Fruit fly (Drosophila melanogaster) S2 (cell line): ENCODE measurements around the gene CG11317.

Experiments used
- CG8478 ChIP-seq: fragments of >200 bp; optimal IDR thresholded peaks from 2 replicates; lab custom pipeline; 2018
- CTCF ChIP-seq, 2 experiments: fragments of >200 bp; optimal IDR thresholded peaks; 2 replicates each; lab custom pipeline; 2018

The CG11317 gene

dm6 chr3R:31097221-31097620, at the start of gene CG11317:
Gene CG11317 (minus strand): TSS chr3R:31097321.
- no peak for TF ChIP-seq CG8478
- no peak for TF ChIP-seq CTCF (optimal IDR thresholded peaks at IDR 0.05; lab: Kevin White, UChicago)

DNA sequence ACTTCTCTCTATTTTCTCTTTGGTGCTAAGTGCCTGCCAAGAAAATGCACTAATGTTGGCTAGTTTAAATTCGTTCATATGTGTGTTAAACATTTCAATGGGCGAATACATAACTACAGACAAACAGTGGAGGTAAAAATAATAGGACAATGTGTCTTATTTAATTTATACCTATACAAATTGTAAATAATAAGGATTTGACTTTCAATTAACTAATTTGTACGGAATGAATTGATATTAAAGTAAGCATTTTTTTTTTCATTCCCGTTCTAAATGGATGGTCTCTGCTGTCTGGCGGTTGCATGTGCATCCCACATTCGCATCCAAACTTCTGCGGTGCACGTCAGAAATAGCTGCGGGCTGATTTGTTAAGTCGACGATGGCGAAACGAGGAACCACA, 49.8 kb upstream of the CG11317 start:
- TF ChIP-seq CG8478 (no peak), CTCF (optimal IDR thresholded peaks at IDR 0.05; lab: Kevin White, UChicago) (no peak)

DNA sequence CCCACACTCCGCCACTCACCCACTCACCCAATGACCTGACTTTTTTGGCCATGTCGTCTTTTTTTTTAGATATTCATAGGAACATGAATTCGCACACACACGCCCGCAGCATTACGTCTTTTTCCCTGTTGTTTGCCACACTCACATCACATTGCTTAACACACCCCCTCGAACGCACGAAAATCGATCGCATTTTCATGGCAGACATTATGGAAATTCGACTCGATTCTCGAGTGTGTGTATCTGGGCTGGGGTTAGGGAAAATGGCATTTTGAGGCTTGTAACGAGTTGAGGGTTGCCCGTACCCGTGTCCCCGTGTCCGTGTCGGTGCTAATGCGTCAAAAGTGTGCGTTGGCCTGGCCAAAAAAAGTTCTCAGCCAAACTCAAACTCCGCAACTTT, 44.6 kb upstream of the CG11317 start:
- TF ChIP-seq CTCF (optimal IDR thresholded peaks at IDR 0.05; lab: Kevin White, UChicago) (no peak), CG8478 (no peak)

dm6 chr3R:31134056-31134455, 36.9 kb upstream of the CG11317 start, which contains the start of gene Gycbeta100B:
Gene Gycbeta100B (plus strand): TSS chr3R:31134392.
- TF ChIP-seq CTCF (optimal IDR thresholded peaks at IDR 0.05; lab: Kevin White, UChicago) (peak; percentile 66 to 67), CG8478 (no peak)

DNA sequence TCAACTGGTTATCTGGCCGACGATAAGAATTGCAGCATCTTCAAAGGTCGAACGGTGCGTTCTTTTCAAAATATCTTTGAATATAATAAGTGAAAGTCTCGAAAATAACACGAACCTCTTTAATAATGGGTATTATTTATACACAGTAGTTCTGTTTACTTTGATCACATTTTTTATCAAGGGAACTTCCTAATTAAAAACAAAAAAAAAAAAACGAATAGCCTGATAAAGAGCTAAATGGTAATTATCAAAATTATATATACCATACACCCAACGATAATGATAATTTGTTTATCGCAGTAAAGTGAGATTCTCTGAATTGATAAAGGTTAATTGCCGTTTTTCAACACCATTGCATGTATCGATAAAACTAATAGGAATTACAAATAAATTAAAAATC, 33.4 kb upstream of the CG11317 start, which contains the start of gene Ktch:
Gene Ktch, minus strand, starts transcription at position 101 of the 400 bp plus-strand sequence.
- TF ChIP-seq CG8478 (no peak), CTCF (optimal IDR thresholded peaks at IDR 0.05; lab: Kevin White, UChicago) (no peak)

- no peak for TF ChIP-seq CTCF (optimal IDR thresholded peaks at IDR 0.05; lab: Kevin White, UChicago)
- TF ChIP-seq CG8478, result no peak
Observed at dm6 chr3R:31127357-31127775, 30.2 kb upstream of the CG11317 start.

dm6 chr3R:31125746-31126199, 28.7 kb upstream of the CG11317 start, which contains the start of gene CG15554:
Gene CG15554 (plus strand): TSS chr3R:31126149.
- no peak for TF ChIP-seq CG8478
- no peak for TF ChIP-seq CTCF (optimal IDR thresholded peaks at IDR 0.05; lab: Kevin White, UChicago)

DNA sequence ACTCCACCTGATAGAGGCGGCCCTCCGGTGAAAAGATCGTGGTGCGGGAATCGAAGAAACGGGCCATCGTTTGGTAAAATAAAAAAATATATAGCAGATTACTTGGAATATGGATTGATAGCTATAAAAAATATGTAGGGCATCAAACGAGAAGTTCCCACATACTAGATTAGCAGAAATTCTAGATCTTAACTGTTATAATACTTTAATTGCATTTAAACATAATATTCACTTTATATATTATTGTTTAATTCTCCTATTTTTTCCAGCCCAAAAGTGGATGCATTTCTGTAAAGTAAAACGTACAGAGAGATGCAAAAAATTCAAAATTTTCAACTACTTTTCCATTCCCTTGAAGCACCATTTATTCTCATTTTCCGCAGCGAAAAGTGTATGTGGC, 26.2 kb upstream of the CG11317 start, which contains the start of gene Prosalpha3T:
Gene Prosalpha3T, minus strand, starts transcription at position 101 of the 400 bp plus-strand sequence.
- TF ChIP-seq CG8478 (no peak), CTCF (optimal IDR thresholded peaks at IDR 0.05; lab: Kevin White, UChicago) (no peak)

DNA sequence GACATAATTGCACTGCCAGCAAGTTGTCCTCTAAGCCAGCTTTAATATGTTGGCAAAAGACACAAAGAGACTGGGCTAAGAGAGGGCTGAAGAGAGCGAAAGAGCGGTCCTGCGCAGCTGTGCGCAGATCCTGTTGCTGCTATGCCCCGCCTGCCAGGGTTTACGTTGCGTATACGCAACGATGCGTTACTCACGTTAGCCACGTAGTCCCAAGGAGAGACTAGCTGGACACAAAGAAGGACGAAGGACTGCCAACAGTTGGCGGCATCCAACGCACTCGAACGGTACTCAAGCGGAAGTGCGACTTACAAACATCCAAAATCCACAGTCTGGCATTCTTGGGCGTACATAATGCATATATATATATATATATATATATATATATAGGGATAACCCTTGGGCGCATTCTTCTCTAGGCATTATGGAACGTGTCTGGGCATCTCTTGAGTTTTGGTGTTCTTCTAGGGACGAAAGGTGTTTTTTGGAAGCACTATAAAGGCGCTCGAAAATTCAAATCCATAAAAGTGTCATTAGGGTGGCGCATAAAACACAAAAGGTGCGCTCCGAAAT, 22.8 kb upstream of the CG11317 start:
- TF ChIP-seq CTCF (optimal IDR thresholded peaks at IDR 0.05; lab: Kevin White, UChicago), result no peak
- no peak for TF ChIP-seq CG8478

DNA sequence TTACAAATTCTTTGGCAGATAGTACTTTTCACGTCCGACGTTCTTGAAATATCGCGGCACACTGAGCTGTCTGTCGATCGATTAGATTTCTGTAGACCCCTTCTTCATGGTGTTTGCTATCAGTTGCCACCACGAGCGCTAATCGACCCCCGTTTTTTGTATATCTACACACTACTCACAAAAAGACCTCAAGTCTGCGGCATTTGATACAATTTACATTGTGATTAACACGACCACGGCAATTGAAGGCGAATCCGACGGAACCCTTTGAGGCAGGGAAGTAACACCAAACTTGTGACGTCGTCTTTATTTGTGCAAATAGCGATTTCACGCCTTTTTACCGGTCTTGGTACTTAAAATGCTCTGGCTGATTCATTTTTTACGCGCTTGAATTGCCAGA, 12.0 kb upstream of the CG11317 start, which contains the start of gene Mayo:
Gene Mayo, minus strand, starts transcription at position 66 of the 400 bp plus-strand sequence.
- TF ChIP-seq CTCF (optimal IDR thresholded peaks at IDR 0.05; lab: Kevin White, UChicago), result no peak
- TF ChIP-seq CG8478, result no peak

DNA sequence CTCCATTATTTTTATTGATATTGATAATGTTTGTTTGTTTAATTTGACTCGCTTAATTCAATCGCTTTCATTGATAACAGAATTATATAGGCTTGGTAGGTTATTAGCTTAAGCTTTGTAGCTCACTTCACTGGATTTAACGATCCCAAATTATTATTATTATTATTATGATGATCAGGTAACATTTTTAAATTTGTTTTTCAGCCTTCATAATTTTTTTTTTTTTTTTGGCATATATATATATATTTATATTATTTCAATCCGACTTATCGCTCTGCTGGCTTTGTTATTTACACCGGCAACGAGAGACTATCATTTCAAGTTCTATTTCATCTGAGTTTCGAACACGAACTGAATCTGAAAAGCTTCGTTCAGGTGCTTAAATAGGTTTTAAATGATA, 3.9 kb upstream of the CG11317 start, which contains the start of gene CG15553:
Gene CG15553, minus strand, starts transcription at position 101 of the 400 bp plus-strand sequence.
- TF ChIP-seq CG8478 (no peak), CTCF (optimal IDR thresholded peaks at IDR 0.05; lab: Kevin White, UChicago) (no peak)

DNA sequence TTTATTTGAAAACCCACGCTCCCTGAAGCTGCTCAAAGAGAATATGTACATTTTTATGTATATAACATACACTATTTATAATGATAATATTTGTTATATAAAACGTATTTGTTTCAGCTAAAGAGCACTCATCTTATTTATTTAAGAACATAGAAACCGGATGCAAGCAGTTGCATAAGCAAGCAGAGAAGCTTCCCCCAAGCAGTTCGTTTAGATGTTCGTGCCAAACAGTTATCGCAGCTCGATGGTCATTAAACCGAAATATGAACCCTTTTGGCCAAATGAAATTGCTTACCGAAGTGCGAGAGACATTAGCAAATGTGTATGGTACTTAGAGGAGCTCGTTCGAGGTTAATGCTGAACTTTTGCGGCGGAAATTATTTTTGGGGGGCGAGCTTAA, 7.1 kb downstream of the CG11317 start:
- no peak for TF ChIP-seq CG8478
- TF ChIP-seq CTCF (optimal IDR thresholded peaks at IDR 0.05; lab: Kevin White, UChicago), result no peak

DNA sequence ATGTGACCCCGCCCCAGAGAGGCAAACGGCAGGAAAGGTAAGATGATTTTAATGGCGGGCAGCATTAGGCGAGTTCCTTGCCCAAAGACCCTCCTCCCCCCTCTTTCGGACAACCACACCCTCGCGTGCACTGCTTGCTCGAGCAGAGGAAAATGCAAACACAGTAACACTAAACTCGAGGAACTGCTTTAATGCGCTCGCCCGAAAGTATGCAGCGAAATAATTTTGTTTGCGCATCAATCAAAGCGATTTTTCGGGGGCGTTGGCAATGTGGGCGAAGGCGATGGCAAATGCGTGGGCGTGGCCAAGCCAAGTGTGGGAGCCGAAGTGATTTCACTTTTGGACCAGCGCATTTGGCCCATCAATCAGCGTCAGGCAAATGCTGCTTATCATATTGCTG, 10.7 kb downstream of the CG11317 start:
- TF ChIP-seq CTCF (optimal IDR thresholded peaks at IDR 0.05; lab: Kevin White, UChicago), result peak; percentile 48 to 56
- TF ChIP-seq CG8478, result no peak

- TF ChIP-seq CTCF (optimal IDR thresholded peaks at IDR 0.05; lab: Kevin White, UChicago) (no peak), CG8478 (no peak)
Observed at dm6 chr3R:31070732-31071131, 26.4 kb downstream of the CG11317 start.

dm6 chr3R:31066356-31066755, 30.8 kb downstream of the CG11317 start:
- TF ChIP-seq CTCF (optimal IDR thresholded peaks at IDR 0.05; lab: Kevin White, UChicago) (no peak), CG8478 (no peak)

dm6 chr3R:31064653-31065322, 32.3 kb downstream of the CG11317 start, which contains the start of gene Sox100B:
Gene Sox100B (plus strand): TSS chr3R:31065253.
- TF ChIP-seq CTCF (optimal IDR thresholded peaks at IDR 0.05; lab: Kevin White, UChicago) (no peak), CG8478 (no peak)
